Fruit fly (Drosophila melanogaster) whole organism, wandering third instar larva: ENCODE measurements around the gene CG42780.

Experiments used
- Abd-B ChIP-seq: fragments of >200 bp; optimal IDR thresholded peaks from 2 replicates; lab custom pipeline; 2017; ENCODE audit warnings: missing biosample characterization, missing genetic modification characterization
- CG32264 ChIP-seq: fragments of 200-800 bp; sonication (Bioruptor generic); optimal IDR thresholded peaks from 2 replicates; lab custom pipeline; 2016; ENCODE audit warnings: missing biosample characterization, missing genetic modification characterization
- CG9705 ChIP-seq: fragments of 200-800 bp; sonication (Bioruptor generic); optimal IDR thresholded peaks from 2 replicates; lab custom pipeline; 2018; ENCODE audit warnings: missing biosample characterization, mild to moderate bottlenecking, missing genetic modification characterization
- CrebA ChIP-seq: fragments of 200-800 bp; sonication (Bioruptor generic); optimal IDR thresholded peaks from 2 replicates; lab custom pipeline; 2016; ENCODE audit warnings: missing biosample characterization, mild to moderate bottlenecking, missing genetic modification characterization, borderline replicate concordance
- Dfd ChIP-seq: fragments of >200 bp; optimal IDR thresholded peaks from 2 replicates; lab custom pipeline; 2017; ENCODE audit warnings: missing biosample characterization, missing genetic modification characterization
- Dif ChIP-seq: fragments of 200-275, 200-300 bp; sonication (Bioruptor generic); optimal IDR thresholded peaks from 2 replicates; lab custom pipeline; 2018; ENCODE audit warnings: missing biosample characterization, missing genetic modification characterization; ENCODE audit not compliant: partially characterized antibody
- GATAd ChIP-seq: sonication (Bioruptor generic); optimal IDR thresholded peaks from 2 replicates; lab custom pipeline; 2016; ENCODE audit warnings: missing biosample characterization, missing genetic modification characterization
- HLH106 ChIP-seq: fragments of 200-800 bp; optimal IDR thresholded peaks from 3 replicates; lab custom pipeline; 2019; ENCODE audit warnings: missing biosample characterization, mild to moderate bottlenecking, missing genetic modification characterization, moderate library complexity
- Hnf4 ChIP-seq: fragments of 200-800 bp; sonication (Bioruptor generic); optimal IDR thresholded peaks from 2 replicates; lab custom pipeline; 2016; ENCODE audit warnings: missing biosample characterization, mild to moderate bottlenecking, missing genetic modification characterization
- Hr78 ChIP-seq: fragments of >200 bp; optimal IDR thresholded peaks from 2 replicates; lab custom pipeline; 2017; ENCODE audit warnings: missing biosample characterization, missing genetic modification characterization
- Hr83 ChIP-seq: fragments of 200-300 bp; sonication (Bioruptor generic); optimal IDR thresholded peaks from 2 replicates; lab custom pipeline; 2016; ENCODE audit warnings: missing biosample characterization, mild to moderate bottlenecking, missing genetic modification characterization, moderate library complexity; ENCODE audit not compliant: poor library complexity, severe bottlenecking
- Jra ChIP-seq: sonication (Bioruptor generic); optimal IDR thresholded peaks from 2 replicates; lab custom pipeline; 2016; ENCODE audit warnings: missing biosample characterization, missing genetic modification characterization
- Mio ChIP-seq: sonication (Bioruptor generic); optimal IDR thresholded peaks from 2 replicates; lab custom pipeline; 2016; ENCODE audit warnings: missing biosample characterization, missing genetic modification characterization
- Myc ChIP-seq: fragments of >200 bp; optimal IDR thresholded peaks from 2 replicates; lab custom pipeline; 2017
- OdsH ChIP-seq: fragments of 200-800 bp; sonication (Bioruptor generic); optimal IDR thresholded peaks from 2 replicates; lab custom pipeline; 2016; ENCODE audit warnings: missing biosample characterization, mild to moderate bottlenecking, missing genetic modification characterization
- Rel ChIP-seq, 2 experiments: fragments of 200-800 bp; sonication (Bioruptor generic) in 1 of 2; optimal IDR thresholded peaks; 2 replicates in 1 of 2; 3 replicates in 1 of 2; lab custom pipeline; 2016 to 2019; ENCODE audit warnings: mild to moderate bottlenecking in 2 of 2, missing biosample characterization in 2 of 2, missing genetic modification characterization in 2 of 2, moderate library complexity in 1 of 2
- Sp1 ChIP-seq: fragments of 200-800 bp; sonication (Bioruptor generic); optimal IDR thresholded peaks from 3 replicates; lab custom pipeline; 2019; ENCODE audit warnings: missing biosample characterization, mild to moderate bottlenecking, missing genetic modification characterization, moderate library complexity
- Vsx2 ChIP-seq: fragments of 200-300, 225-300 bp; sonication (Bioruptor generic); optimal IDR thresholded peaks from 2 replicates; lab custom pipeline; 2018; ENCODE audit warnings: missing biosample characterization, missing genetic modification characterization; ENCODE audit not compliant: partially characterized antibody
- br ChIP-seq: fragments of 200-800 bp; sonication (Bioruptor generic); optimal IDR thresholded peaks from 2 replicates; lab custom pipeline; 2016; ENCODE audit warnings: missing biosample characterization, missing genetic modification characterization
- brk ChIP-seq: fragments of 200-800 bp; sonication (Bioruptor generic); optimal IDR thresholded peaks from 2 replicates; lab custom pipeline; 2016; ENCODE audit warnings: missing biosample characterization, mild to moderate bottlenecking, missing genetic modification characterization
- dl ChIP-seq, 2 experiments: fragments of 175-275, 200-275 bp in 1 of 2; fragments of 200-275 bp in 1 of 2; sonication (Bioruptor generic); optimal IDR thresholded peaks; lab custom pipeline; 2018; ENCODE audit warnings: mild to moderate bottlenecking in 2 of 2, missing biosample characterization in 2 of 2, missing genetic modification characterization in 2 of 2, moderate library complexity in 2 of 2; ENCODE audit not compliant: partially characterized antibody in 2 of 2, insufficient read depth in 1 of 2
- dmrt93B ChIP-seq: fragments of 200-800 bp; sonication (Bioruptor generic); optimal IDR thresholded peaks from 2 replicates; lab custom pipeline; 2018; ENCODE audit warnings: missing biosample characterization, mild to moderate bottlenecking, missing genetic modification characterization
- dsf ChIP-seq: sonication (Bioruptor generic); optimal IDR thresholded peaks from 2 replicates; lab custom pipeline; 2016; ENCODE audit warnings: missing biosample characterization, missing genetic modification characterization, borderline replicate concordance
- ey ChIP-seq: fragments of 200-800 bp; sonication (Bioruptor generic); optimal IDR thresholded peaks from 2 replicates; lab custom pipeline; 2016; ENCODE audit warnings: missing biosample characterization, missing genetic modification characterization
- foxo ChIP-seq, 2 experiments: fragments of 200-800 bp; sonication (Bioruptor generic); optimal IDR thresholded peaks; 2 replicates in 1 of 2; 3 replicates in 1 of 2; lab custom pipeline; 2016 to 2017; ENCODE audit warnings: missing biosample characterization in 2 of 2, missing genetic modification characterization in 2 of 2
- fru ChIP-seq: fragments of 200-800 bp; sonication (Bioruptor generic); optimal IDR thresholded peaks from 3 replicates; lab custom pipeline; 2016; ENCODE audit warnings: missing biosample characterization, mild to moderate bottlenecking, missing genetic modification characterization
- h ChIP-seq: fragments of 200-800 bp; sonication (Bioruptor generic); optimal IDR thresholded peaks from 3 replicates; lab custom pipeline; 2016; ENCODE audit warnings: missing biosample characterization, mild to moderate bottlenecking, missing genetic modification characterization
- jim ChIP-seq: fragments of 175-275, 200-325 bp; sonication (Bioruptor generic); optimal IDR thresholded peaks from 2 replicates; lab custom pipeline; 2016; ENCODE audit warnings: missing biosample characterization, mild to moderate bottlenecking, missing genetic modification characterization
- lola ChIP-seq: fragments of >200 bp; optimal IDR thresholded peaks from 2 replicates; lab custom pipeline; 2017; ENCODE audit warnings: missing biosample characterization, missing genetic modification characterization
- pan ChIP-seq: fragments of >200 bp; optimal IDR thresholded peaks from 2 replicates; lab custom pipeline; 2017
- psq ChIP-seq: fragments of 200-800 bp; sonication (Bioruptor generic); optimal IDR thresholded peaks from 3 replicates; lab custom pipeline; 2017; ENCODE audit warnings: missing biosample characterization, mild to moderate bottlenecking, missing genetic modification characterization, moderate library complexity
- rgr ChIP-seq: fragments of 200-800 bp; sonication (Bioruptor generic); optimal IDR thresholded peaks from 3 replicates; lab custom pipeline; 2016; ENCODE audit warnings: missing biosample characterization, mild to moderate bottlenecking, missing genetic modification characterization
- sage ChIP-seq: fragments of 200-800 bp; sonication (Bioruptor generic); optimal IDR thresholded peaks from 2 replicates; lab custom pipeline; 2016; ENCODE audit warnings: missing biosample characterization, mild to moderate bottlenecking, missing genetic modification characterization
- sv ChIP-seq: fragments of 200-800 bp; sonication (Bioruptor generic); optimal IDR thresholded peaks from 3 replicates; lab custom pipeline; 2016; ENCODE audit warnings: missing biosample characterization, missing genetic modification characterization
- tai ChIP-seq: sonication (Bioruptor generic); optimal IDR thresholded peaks from 2 replicates; lab custom pipeline; 2016; ENCODE audit warnings: missing biosample characterization, missing genetic modification characterization
- usp ChIP-seq: fragments of >200 bp; optimal IDR thresholded peaks from 2 replicates; lab custom pipeline; 2017; ENCODE audit warnings: missing biosample characterization, missing genetic modification characterization
- woc ChIP-seq: sonication (Bioruptor generic); optimal IDR thresholded peaks from 2 replicates; lab custom pipeline; 2016; ENCODE audit warnings: missing biosample characterization, mild to moderate bottlenecking, missing genetic modification characterization

The CG42780 gene

DNA sequence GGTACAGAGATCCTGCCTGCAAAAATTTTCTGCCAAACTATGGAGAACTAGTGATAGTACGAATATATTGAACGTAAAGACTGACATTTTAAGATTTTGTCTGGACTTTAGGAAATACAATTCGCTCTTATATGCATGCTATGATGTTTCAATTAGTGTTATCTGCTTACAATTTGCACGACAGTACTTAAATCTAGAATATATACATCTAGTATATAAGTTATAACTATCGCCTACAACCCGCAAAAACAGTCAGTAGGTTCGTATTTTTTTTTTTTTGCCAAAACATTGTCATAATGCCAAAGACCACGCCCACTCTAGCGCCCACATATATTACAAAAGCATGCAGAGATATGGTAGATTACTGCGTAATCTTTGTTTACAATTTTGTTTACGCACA lies at the start of gene CG42780:
Gene CG42780 (minus strand): TSS at position 101 of the 400 bp plus-strand sequence.
- TF ChIP-seq Hr78 (GFP tag; lab: Kevin White, UChicago), result no peak
- no peak for TF ChIP-seq pan (lab: Kevin White, UChicago)
- no peak for TF ChIP-seq usp (GFP tag; lab: Kevin White, UChicago)
- TF ChIP-seq CrebA (GFP tag; lab: Kevin White, UChicago), result no peak
- no peak for TF ChIP-seq Jra (GFP tag; lab: Kevin White, UChicago)
- no peak for TF ChIP-seq HLH106
- no peak for TF ChIP-seq Vsx2
- no peak for TF ChIP-seq Myc (lab: Kevin White, UChicago)
- no peak for TF ChIP-seq rgr (GFP tag; lab: Kevin White, UChicago)
- no peak for TF ChIP-seq Rel (GFP tag; optimal IDR thresholded peaks at IDR 0.05; lab: Kevin White, UChicago)
- TF ChIP-seq Rel (tag; optimal IDR thresholded peaks at IDR 0.05; lab: Kevin White, UChicago), result no peak
- TF ChIP-seq, all 38 proteins: peak for 0

DNA sequence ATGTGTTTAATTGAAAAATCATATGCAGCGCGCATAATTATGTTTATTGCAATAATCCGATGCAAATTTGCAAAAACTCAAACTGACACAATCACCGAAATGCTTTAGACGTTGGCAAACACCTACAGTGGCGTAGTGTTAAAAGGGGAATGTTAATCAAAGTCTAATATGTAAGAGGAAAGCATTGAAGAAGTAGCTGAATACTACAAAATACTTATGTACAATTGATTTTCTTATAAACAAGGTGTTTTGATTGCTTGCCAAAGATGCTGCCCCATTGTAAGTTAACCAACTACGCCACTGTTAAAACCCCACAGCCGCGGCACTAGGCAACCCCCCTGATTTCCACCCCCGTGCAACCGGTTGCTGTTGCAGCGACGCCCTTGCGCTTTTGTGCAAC lies 47.6 kb upstream of the CG42780 start:
- TF ChIP-seq Hr78 (GFP tag; lab: Kevin White, UChicago) (no peak), Hnf4 (no peak), sage (GFP tag; lab: Kevin White, UChicago) (no peak), lola (GFP tag; lab: Kevin White, UChicago) (no peak), dmrt93B (peak; percentile 6), Sp1 (GFP tag; lab: Kevin White, UChicago) (peak; percentile 41), ey (peak; percentile 25), dsf (no peak), Dfd (GFP tag; lab: Kevin White, UChicago) (no peak), woc (GFP tag; lab: Kevin White, UChicago) (no peak), Mio (GFP tag; lab: Kevin White, UChicago) (no peak), GATAd (no peak), foxo (GFP tag; optimal IDR thresholded peaks at IDR 0.05; lab: Kevin White, UChicago) (peak in 1 of 2 experiments; percentile 40), OdsH (peak; percentile 12), jim (GFP tag; lab: Kevin White, UChicago) (no peak), HLH106 (peak; percentile 43), fru (GFP tag; lab: Kevin White, UChicago) (peak; percentile 38), h (GFP tag; lab: Kevin White, UChicago) (peak; percentile 18), CG9705 (no peak), dl (GFP tag; optimal IDR thresholded peaks at IDR 0.05; lab: Kevin White, UChicago; ENCODE audit: insufficient read depth in 1 of 2, partially characterized antibody in 2 of 2) (no peak), CG32264 (GFP tag; lab: Kevin White, UChicago) (no peak), brk (GFP tag; lab: Kevin White, UChicago) (no peak), tai (GFP tag; lab: Kevin White, UChicago) (no peak)
- TF ChIP-seq, all 38 proteins: peak for 8

DNA sequence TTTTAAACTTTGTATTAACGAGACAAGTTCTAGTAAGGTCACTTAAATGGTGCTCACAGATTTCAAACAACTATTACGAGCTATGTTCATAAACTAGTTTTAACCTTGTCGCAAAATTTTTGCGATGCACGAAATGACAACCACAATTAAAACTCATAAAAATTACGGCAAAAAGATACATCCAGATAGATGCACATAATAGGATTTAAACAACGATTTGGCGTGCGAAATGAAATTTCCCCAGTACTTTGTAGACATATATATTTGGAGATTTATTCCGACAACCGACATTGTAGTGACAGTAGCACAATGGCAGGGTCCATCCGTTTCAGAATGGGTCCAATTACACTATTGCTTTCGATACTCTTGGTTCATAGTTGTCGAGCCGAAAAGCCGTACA lies 45.8 kb upstream of the CG42780 start, which contains the start of gene CheA7a:
Gene CheA7a (plus strand): TSS at position 301 of the 400 bp plus-strand sequence.
- TF ChIP-seq dsf (no peak), psq (GFP tag; lab: Kevin White, UChicago) (no peak), Hr78 (GFP tag; lab: Kevin White, UChicago) (no peak), sv (GFP tag; lab: Kevin White, UChicago) (no peak), tai (GFP tag; lab: Kevin White, UChicago) (no peak), jim (GFP tag; lab: Kevin White, UChicago) (no peak), Rel (GFP tag; optimal IDR thresholded peaks at IDR 0.05; lab: Kevin White, UChicago) (no peak), Rel (tag; optimal IDR thresholded peaks at IDR 0.05; lab: Kevin White, UChicago) (no peak), Abd-B (GFP tag; lab: Kevin White, UChicago) (no peak), sage (GFP tag; lab: Kevin White, UChicago) (no peak), pan (lab: Kevin White, UChicago) (no peak)
- TF ChIP-seq, all 38 proteins: peak for 0

DNA sequence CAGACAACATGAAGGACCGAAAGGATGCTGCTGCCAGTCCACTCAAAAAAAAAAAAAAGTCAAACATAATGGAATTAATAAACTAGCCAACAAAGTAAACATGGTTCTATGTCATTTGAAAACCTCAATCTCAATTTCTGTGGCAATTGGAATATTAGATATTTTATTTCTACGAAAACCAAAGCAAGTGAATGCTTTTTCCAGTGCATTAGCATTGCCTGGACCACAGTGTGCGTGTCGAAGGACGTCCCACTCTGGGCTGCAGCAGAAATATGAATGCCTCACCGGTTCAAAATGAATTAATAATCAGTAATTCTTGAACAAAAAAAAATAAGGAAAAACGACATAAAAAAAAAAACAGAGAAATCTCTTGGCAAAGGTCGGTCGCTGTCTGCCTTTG lies 40.5 kb upstream of the CG42780 start:
- TF ChIP-seq dl (GFP tag; optimal IDR thresholded peaks at IDR 0.05; lab: Kevin White, UChicago; ENCODE audit: insufficient read depth in 1 of 2, partially characterized antibody in 2 of 2) (no peak), rgr (GFP tag; lab: Kevin White, UChicago) (no peak), Dif (GFP tag; lab: Kevin White, UChicago) (no peak), CrebA (GFP tag; lab: Kevin White, UChicago) (no peak), usp (GFP tag; lab: Kevin White, UChicago) (no peak), Sp1 (GFP tag; lab: Kevin White, UChicago) (no peak), jim (GFP tag; lab: Kevin White, UChicago) (no peak), br (GFP tag; lab: Kevin White, UChicago) (no peak), psq (GFP tag; lab: Kevin White, UChicago) (no peak), dmrt93B (no peak), fru (GFP tag; lab: Kevin White, UChicago) (no peak), Hr78 (GFP tag; lab: Kevin White, UChicago) (no peak), h (GFP tag; lab: Kevin White, UChicago) (peak; percentile 16), Dfd (GFP tag; lab: Kevin White, UChicago) (no peak), Hnf4 (no peak), foxo (GFP tag; optimal IDR thresholded peaks at IDR 0.05; lab: Kevin White, UChicago) (peak in 1 of 2 experiments; percentile 9), HLH106 (peak; percentile 8), Hr83 (no peak), Rel (GFP tag; optimal IDR thresholded peaks at IDR 0.05; lab: Kevin White, UChicago) (no peak), Rel (tag; optimal IDR thresholded peaks at IDR 0.05; lab: Kevin White, UChicago) (no peak), Abd-B (GFP tag; lab: Kevin White, UChicago) (no peak), CG9705 (no peak), Myc (lab: Kevin White, UChicago) (no peak)
